Worm (Caenorhabditis elegans) whole organism, L4/young adult: ENCODE measurements around the gene D1014.6.

Experiments
- W03F9.2 ChIP-seq: fragments of 150-350 bp; optimal IDR thresholded peaks from 2 replicates; lab custom pipeline; 2014; ENCODE audit warnings: missing biosample characterization, missing genetic modification characterization
- dao-5 ChIP-seq: sonication (generic microtip); optimal IDR thresholded peaks from 2 replicates; lab custom pipeline; 2016; ENCODE audit warnings: missing genotype, missing genetic modification characterization, moderate library complexity, missing compliant biosample characterization
- him-1 ChIP-seq: sonication (generic microtip); optimal IDR thresholded peaks from 2 replicates; lab custom pipeline; 2016; ENCODE audit warnings: missing genotype, missing genetic modification reagents, missing genetic modification characterization, missing compliant biosample characterization

- TF ChIP-seq him-1 (tag; lab: Kevin White, UChicago) = no peak
- no peak for TF ChIP-seq dao-5
- no peak for TF ChIP-seq W03F9.2 (tag; lab: Kevin White, UChicago)
Measured at ce11 chrV:8163199-8163598, 42.2 kb downstream of the D1014.6 start.
